Fruit fly (Drosophila melanogaster): ENCODE measurements around the gene Cftr.

Cftr gene

DNA sequence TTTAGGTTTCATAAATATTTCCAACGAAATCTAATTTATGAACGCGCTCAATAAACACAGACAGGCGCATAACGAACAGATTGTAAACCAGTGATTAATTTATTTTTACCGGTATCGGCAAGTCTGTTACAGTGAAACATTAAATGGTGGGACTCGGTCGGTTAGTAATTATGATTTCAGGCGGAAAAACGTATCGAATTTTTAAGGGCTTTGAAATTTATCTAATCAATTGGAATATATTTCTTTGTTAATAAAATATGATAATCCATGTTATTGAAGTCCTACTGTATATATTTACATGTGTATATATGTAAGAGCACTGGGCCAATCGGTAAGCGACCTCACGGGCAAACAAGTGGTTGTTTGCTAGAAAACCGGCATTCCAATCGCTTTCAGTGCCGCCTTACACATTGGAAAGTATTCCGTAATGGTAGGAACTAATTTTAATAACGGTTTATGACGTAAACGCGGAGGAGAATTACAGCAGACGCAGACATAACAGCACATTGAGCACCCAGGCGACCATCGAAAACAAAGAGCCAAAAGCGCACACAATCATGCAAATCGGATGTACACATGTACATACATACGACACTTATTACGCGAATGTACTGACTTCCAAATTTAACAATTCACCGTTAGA is 560 bp downstream of the Cftr start (continued):
- TF ChIP-seq CG17385 (GFP tag; optimal IDR thresholded peaks at IDR 0.05) (peak; percentile 93), CG1603 (tag; optimal IDR thresholded peaks at IDR 0.05) (no peak), CG11093 (GFP tag; IDR thresholded peaks at IDR 0.05) (peak; percentile 86), Dll (GFP tag; IDR thresholded peaks at IDR 0.05; ENCODE audit: partially characterized antibody) (no peak), Trl (optimal IDR thresholded peaks at IDR 0.05) (no peak), Trl (GFP tag; optimal IDR thresholded peaks at IDR 0.05) (peak; percentile 79), CG7839 (tag; optimal IDR thresholded peaks at IDR 0.05) (peak; percentile 96), CG15696 (tag; optimal IDR thresholded peaks at IDR 0.05) (peak; percentile 53), Usf (GFP tag; optimal IDR thresholded peaks at IDR 0.05) (peak; percentile 49), nau (GFP tag; optimal IDR thresholded peaks at IDR 0.05) (no peak), CG11247 (GFP tag; IDR thresholded peaks at IDR 0.05) (peak; percentile 97), abd-A (tag; optimal IDR thresholded peaks at IDR 0.05) (no peak), chinmo (GFP tag; IDR thresholded peaks at IDR 0.05; ENCODE audit: partially characterized antibody) (0 out of 4 replicates have a peak, but pooled peaks have one; percentile 45), CG9727 (GFP tag; optimal IDR thresholded peaks at IDR 0.05) (peak; percentile 88), knrl (GFP tag; IDR thresholded peaks at IDR 0.05; ENCODE audit: partially characterized antibody) (no peak), slp2 (GFP tag; optimal IDR thresholded peaks at IDR 0.05) (peak; percentile 64), chif (GFP tag; optimal IDR thresholded peaks at IDR 0.05) (peak; percentile 82 to 88), salm (tag; optimal IDR thresholded peaks at IDR 0.05) (peak; percentile 88), ac (GFP tag; optimal IDR thresholded peaks at IDR 0.05) (peak; percentile 32), Antp (GFP tag; optimal IDR thresholded peaks at IDR 0.05) (peak; percentile 66), gsb (GFP tag; IDR thresholded peaks at IDR 0.05) (peak; percentile 93), CG1792 (GFP tag; optimal IDR thresholded peaks at IDR 0.05) (peak; percentile 72), CG2120 (GFP tag; optimal IDR thresholded peaks at IDR 0.05) (peak; percentile 98), h (optimal IDR thresholded peaks at IDR 0.05) (no peak), pb (GFP tag; optimal IDR thresholded peaks at IDR 0.05) (peak; percentile 30), CG10431 (GFP tag; optimal IDR thresholded peaks at IDR 0.05) (peak; percentile 68), Dad (GFP tag; optimal IDR thresholded peaks at IDR 0.05) (peak; percentile 89), HLHmδ (GFP tag; optimal IDR thresholded peaks at IDR 0.05) (no peak), CG4360 (GFP tag; IDR thresholded peaks at IDR 0.05) (peak; percentile 55; the same call in 1 of the 2 replicates), CG2199 (GFP tag; IDR thresholded peaks at IDR 0.05) (peak; percentile 90; the same call in 2 of the 3 replicates), CG13287 (GFP tag; IDR thresholded peaks at IDR 0.05; ENCODE audit: partially characterized antibody) (no peak), CG18599 (GFP tag; optimal IDR thresholded peaks at IDR 0.05) (peak; percentile 91), CG3163 (GFP tag; optimal IDR thresholded peaks at IDR 0.05) (peak; percentile 67), HLH4C (GFP tag; IDR thresholded peaks at IDR 0.05; ENCODE audit: partially characterized antibody) (no peak), CG16813 (GFP tag; IDR thresholded peaks at IDR 0.05; ENCODE audit: partially characterized antibody) (no peak), CG34422 (GFP tag; IDR thresholded peaks at IDR 0.05) (peak; percentile 97), gsb-n (tag; optimal IDR thresholded peaks at IDR 0.05) (no peak), CG9817 (tag; optimal IDR thresholded peaks at IDR 0.05) (peak; percentile 94), Elba2 (GFP tag; optimal IDR thresholded peaks at IDR 0.05) (no peak), CG6683 (GFP tag; optimal IDR thresholded peaks at IDR 0.05) (peak; percentile 54), CG6175 (GFP tag; IDR thresholded peaks at IDR 0.05) (peak; percentile 93), Dfd (GFP tag; optimal IDR thresholded peaks at IDR 0.05) (no peak), CG7786 (GFP tag; optimal IDR thresholded peaks at IDR 0.05) (peak; percentile 84), CG13424 (tag; optimal IDR thresholded peaks at IDR 0.05) (peak; percentile 96), CG8944 (GFP tag; optimal IDR thresholded peaks at IDR 0.05) (peak; percentile 71), sens (GFP tag) (peak; percentile 98), exex (tag; optimal IDR thresholded peaks at IDR 0.05) (peak; percentile 86), CG8359 (GFP tag; optimal IDR thresholded peaks at IDR 0.05; ENCODE audit: borderline replicate concordance) (peak; percentile 44), CG4820 (GFP tag; optimal IDR thresholded peaks at IDR 0.05) (peak; percentile 75), Sin3A (optimal IDR thresholded peaks at IDR 0.05) (no peak)
